Worm (Caenorhabditis elegans) whole organism, early embryonic: ENCODE measurements around the gene C04A2.15.
A peak's percentile ranks its signal among the peaks of the same experiment; 100 is the strongest.

Experiments
- B0310.2 ChIP-seq: sonication (generic microtip); optimal IDR thresholded peaks from 2 replicates; lab custom pipeline; 2016; ENCODE audit warnings: mild to moderate bottlenecking, missing genetic modification characterization, missing compliant biosample characterization
- F13C5.2 ChIP-seq: sonication (generic microtip); optimal IDR thresholded peaks from 2 replicates; lab custom pipeline; 2017; ENCODE audit warnings: mild to moderate bottlenecking, missing genetic modification characterization, inconsistent platforms, missing compliant biosample characterization
- aly-1 ChIP-seq: sonication (generic microtip); optimal IDR thresholded peaks from 2 replicates; lab custom pipeline; 2016; ENCODE audit warnings: missing genetic modification characterization, missing compliant biosample characterization
- ama-1 ChIP-seq: fragments of 150-350 bp; optimal IDR thresholded peaks from 2 replicates; lab custom pipeline; 2014
- ceh-13 ChIP-seq: fragments of 200-800 bp; sonication (Bioruptor generic); optimal IDR thresholded peaks from 2 replicates; lab custom pipeline; 2018; ENCODE audit warnings: mild to moderate bottlenecking, missing genetic modification characterization, missing compliant biosample characterization
- ceh-36 ChIP-seq: sonication (generic microtip); optimal IDR thresholded peaks from 2 replicates; lab custom pipeline; 2016; ENCODE audit warnings: missing genetic modification characterization, inconsistent platforms, missing compliant biosample characterization
- ets-7 ChIP-seq: sonication (generic microtip); optimal IDR thresholded peaks from 2 replicates; lab custom pipeline; 2016; ENCODE audit warnings: missing genotype, missing genetic modification characterization, missing compliant biosample characterization
- flt-1 ChIP-seq: fragments of 200-800 bp; sonication (Bioruptor generic); IDR thresholded peaks from 2 replicates; pipeline ENCODE4 v1.3.6; 2022; ENCODE audit warnings: missing genetic modification characterization, missing compliant biosample characterization
- hmbx-1 ChIP-seq: sonication (generic microtip); optimal IDR thresholded peaks from 2 replicates; lab custom pipeline; 2016; ENCODE audit warnings: mild to moderate bottlenecking, missing genetic modification characterization, missing compliant biosample characterization
- hmg-4 ChIP-seq: fragments of 200-800 bp; sonication (Bioruptor generic); optimal IDR thresholded peaks from 2 replicates; lab custom pipeline; 2018; ENCODE audit warnings: mild to moderate bottlenecking, missing genetic modification characterization, missing compliant biosample characterization
- hnd-1 ChIP-seq: sonication (generic microtip); optimal IDR thresholded peaks from 2 replicates; lab custom pipeline; 2016; ENCODE audit warnings: missing genetic modification characterization, missing compliant biosample characterization
- pes-1 ChIP-seq: fragments of 200-800 bp; sonication (Bioruptor generic); IDR thresholded peaks from 2 replicates; pipeline ENCODE4 v1.3.6; 2022; ENCODE audit warnings: missing genetic modification reagents, missing genetic modification characterization, missing compliant biosample characterization
- scrt-1 ChIP-seq: fragments of 200-800 bp; sonication (Bioruptor generic); IDR thresholded peaks from 2 replicates; pipeline ENCODE4 v1.3.6; 2022; ENCODE audit warnings: missing genetic modification characterization, missing compliant biosample characterization
- sea-1 ChIP-seq: fragments of 200-800 bp; sonication (Bioruptor generic); conservative IDR thresholded peaks from 2 replicates; pipeline ENCODE4 v1.3.6; 2022; ENCODE audit warnings: missing genetic modification characterization, missing compliant biosample characterization
- tbx-11 ChIP-seq: fragments of 200-800 bp; sonication (Bioruptor generic); IDR thresholded peaks from 2 replicates; pipeline ENCODE4 v1.3.6; 2022; ENCODE audit warnings: missing genetic modification characterization, missing compliant biosample characterization
- tbx-37 ChIP-seq: fragments of 200-800 bp; sonication (Bioruptor generic); conservative IDR thresholded peaks from 2 replicates; pipeline ENCODE4 v1.3.6; 2022; ENCODE audit warnings: missing genetic modification reagents, missing genetic modification characterization, missing compliant biosample characterization
- tra-4 ChIP-seq: sonication (generic microtip); optimal IDR thresholded peaks from 2 replicates; lab custom pipeline; 2017; ENCODE audit warnings: missing genetic modification characterization, missing compliant biosample characterization

The C04A2.15 gene

DNA sequence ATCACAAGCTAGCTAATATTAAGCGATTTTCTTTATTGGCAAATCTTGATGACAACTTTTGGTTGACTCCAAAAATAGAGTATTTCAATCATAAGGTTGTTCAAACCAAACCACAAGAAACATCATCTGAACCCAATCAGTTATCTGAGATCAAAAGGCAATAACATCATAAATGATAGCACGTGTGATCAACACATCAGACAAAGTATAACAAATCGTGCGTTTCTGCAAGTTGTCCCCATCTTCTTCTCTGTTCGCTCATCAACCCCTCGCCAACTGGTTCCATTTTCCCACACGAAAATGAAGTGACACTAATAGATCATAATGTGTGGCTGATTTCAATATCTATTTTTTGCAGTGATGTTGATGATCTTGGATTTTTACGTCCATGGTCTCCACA is 2.7 kb upstream of the C04A2.15 start:
- no peak for TF ChIP-seq scrt-1 (GFP tag; lab: Robert Waterston, UW)
- TF ChIP-seq F13C5.2 (tag; lab: Kevin White, UChicago), result no peak
- TF ChIP-seq B0310.2 (tag; lab: Kevin White, UChicago), result no peak
- no peak for TF ChIP-seq ceh-36 (tag; lab: Kevin White, UChicago)
- TF ChIP-seq ceh-13 (GFP tag; lab: Kevin White, UChicago), result no peak
- TF ChIP-seq tbx-11, result no peak
- no peak for TF ChIP-seq tra-4
- no peak for TF ChIP-seq hnd-1 (tag; lab: Kevin White, UChicago)
- TF ChIP-seq ets-7 (tag; lab: Kevin White, UChicago), result no peak
- no peak for TF ChIP-seq sea-1

DNA sequence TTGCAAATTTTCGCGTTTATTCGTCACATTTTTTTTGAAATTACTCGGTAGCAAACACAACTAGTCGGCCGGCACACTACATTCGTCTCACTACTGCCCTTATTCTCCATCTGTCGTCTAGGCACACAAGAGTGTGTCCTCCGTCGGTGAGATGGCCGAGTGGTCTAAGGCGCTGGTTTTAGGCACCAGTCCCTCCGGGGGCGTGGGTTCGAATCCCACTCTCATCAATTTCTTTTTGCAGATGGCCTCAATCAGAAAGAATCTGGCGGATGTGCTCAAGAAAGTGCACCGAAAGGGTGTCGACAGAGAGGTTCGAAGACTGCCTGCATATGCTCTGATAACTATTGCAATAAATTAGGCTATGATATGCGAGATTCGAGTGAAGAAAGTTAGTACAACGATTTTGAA is 1.0 kb downstream of the C04A2.15 start:
- peak; percentile 86 for TF ChIP-seq tbx-11
- peak; percentile 90 for TF ChIP-seq aly-1
- TF ChIP-seq F13C5.2 (tag; lab: Kevin White, UChicago), result peak; percentile 98
- TF ChIP-seq sea-1, result peak; percentile 88
- peak; percentile 92 for TF ChIP-seq scrt-1 (GFP tag; lab: Robert Waterston, UW)
- TF ChIP-seq ama-1 (lab: Kevin White, UChicago), result peak; percentile 85
- TF ChIP-seq flt-1 (GFP tag; lab: Robert Waterston, UW), result peak; percentile 94
- TF ChIP-seq hmg-4, result peak; percentile 96
- TF ChIP-seq tbx-37 (GFP tag; lab: Robert Waterston, UW), result peak; percentile 88
- peak; percentile 78 for TF ChIP-seq hnd-1 (tag; lab: Kevin White, UChicago)
- peak; percentile 95 for TF ChIP-seq pes-1 (GFP tag; lab: Robert Waterston, UW)
- peak; percentile 83 for TF ChIP-seq hmbx-1 (tag; lab: Kevin White, UChicago)
- peak; percentile 89 for TF ChIP-seq B0310.2 (tag; lab: Kevin White, UChicago)
- peak; percentile 98 for TF ChIP-seq ceh-36 (tag; lab: Kevin White, UChicago)
- TF ChIP-seq ets-7 (tag; lab: Kevin White, UChicago), result peak; percentile 84
- peak; percentile 89 for TF ChIP-seq tra-4
- peak; percentile 84 for TF ChIP-seq ceh-13 (GFP tag; lab: Kevin White, UChicago)

DNA sequence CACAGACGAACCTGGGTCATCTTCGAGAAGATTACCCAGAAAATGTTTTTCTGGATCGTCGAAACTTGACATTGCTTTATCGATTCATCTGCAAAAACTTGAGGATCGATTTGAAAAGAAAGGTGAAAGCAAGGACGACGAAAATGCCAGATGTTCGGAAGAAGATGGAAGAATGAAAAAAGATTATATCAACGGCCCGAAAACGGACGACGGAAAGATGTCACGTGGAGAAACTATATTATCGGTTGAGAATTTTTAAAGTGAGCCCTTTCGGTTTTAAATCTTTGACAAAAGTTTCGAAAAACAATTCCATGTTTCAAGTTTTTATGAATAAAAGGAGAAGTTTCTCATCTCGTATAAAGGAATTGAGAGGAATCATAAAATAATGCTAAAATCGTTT is 6.2 kb downstream of the C04A2.15 start, which contains the start of gene dnj-5:
dnj-5 (minus strand) TSS at position 101 of the 400 bp plus-strand sequence.
- no peak for TF ChIP-seq hmg-4
- TF ChIP-seq tbx-11, result no peak
- no peak for TF ChIP-seq tra-4
- TF ChIP-seq sea-1, result no peak
- TF ChIP-seq scrt-1 (GFP tag; lab: Robert Waterston, UW), result no peak
- no peak for TF ChIP-seq ets-7 (tag; lab: Kevin White, UChicago)
- no peak for TF ChIP-seq ama-1 (lab: Kevin White, UChicago)
- TF ChIP-seq hmbx-1 (tag; lab: Kevin White, UChicago), result no peak
- no peak for TF ChIP-seq aly-1
- no peak for TF ChIP-seq F13C5.2 (tag; lab: Kevin White, UChicago)
- no peak for TF ChIP-seq pes-1 (GFP tag; lab: Robert Waterston, UW)
- TF ChIP-seq tbx-37 (GFP tag; lab: Robert Waterston, UW), result no peak
- TF ChIP-seq hnd-1 (tag; lab: Kevin White, UChicago), result no peak
- no peak for TF ChIP-seq B0310.2 (tag; lab: Kevin White, UChicago)
- no peak for TF ChIP-seq ceh-36 (tag; lab: Kevin White, UChicago)
- TF ChIP-seq ceh-13 (GFP tag; lab: Kevin White, UChicago), result no peak

DNA sequence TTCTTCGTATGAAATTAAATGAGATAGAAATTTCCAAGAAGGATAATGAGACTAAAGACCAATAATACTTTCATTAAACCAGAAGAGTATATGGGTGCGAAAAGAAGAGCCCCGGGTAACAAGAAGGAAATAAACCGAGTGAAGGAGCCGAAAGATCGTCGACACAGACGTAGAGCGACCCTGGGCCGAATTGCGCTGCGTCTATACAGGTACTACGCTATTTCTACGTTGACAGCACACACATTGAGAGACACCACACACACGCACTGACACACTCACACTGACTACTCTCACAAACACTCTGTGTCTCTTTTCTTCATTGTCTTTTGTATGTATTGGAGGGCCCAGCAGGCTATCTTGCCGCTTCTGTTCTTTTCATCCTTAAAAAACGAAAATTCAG is 6.8 kb downstream of the C04A2.15 start:
- no peak; the same call in 1 of the 2 replicates for TF ChIP-seq pes-1 (GFP tag; lab: Robert Waterston, UW)
- peak; percentile 63 for TF ChIP-seq hmg-4
- TF ChIP-seq ceh-13 (GFP tag; lab: Kevin White, UChicago), result no peak
- TF ChIP-seq scrt-1 (GFP tag; lab: Robert Waterston, UW), result 0 out of 2 replicates have a peak, but pooled peaks have one; percentile 59
- peak; percentile 27 for TF ChIP-seq F13C5.2 (tag; lab: Kevin White, UChicago)
- no peak for TF ChIP-seq sea-1
- peak; percentile 10 for TF ChIP-seq hnd-1 (tag; lab: Kevin White, UChicago)
- no peak for TF ChIP-seq tbx-37 (GFP tag; lab: Robert Waterston, UW)
- no peak for TF ChIP-seq ama-1 (lab: Kevin White, UChicago)
- no peak for TF ChIP-seq ets-7 (tag; lab: Kevin White, UChicago)
- TF ChIP-seq B0310.2 (tag; lab: Kevin White, UChicago), result no peak
- TF ChIP-seq tra-4, result no peak
- TF ChIP-seq flt-1 (GFP tag; lab: Robert Waterston, UW), result no peak
- TF ChIP-seq tbx-11, result no peak
- TF ChIP-seq hmbx-1 (tag; lab: Kevin White, UChicago), result no peak
- peak; percentile 38 for TF ChIP-seq ceh-36 (tag; lab: Kevin White, UChicago)
- TF ChIP-seq aly-1, result no peak

DNA sequence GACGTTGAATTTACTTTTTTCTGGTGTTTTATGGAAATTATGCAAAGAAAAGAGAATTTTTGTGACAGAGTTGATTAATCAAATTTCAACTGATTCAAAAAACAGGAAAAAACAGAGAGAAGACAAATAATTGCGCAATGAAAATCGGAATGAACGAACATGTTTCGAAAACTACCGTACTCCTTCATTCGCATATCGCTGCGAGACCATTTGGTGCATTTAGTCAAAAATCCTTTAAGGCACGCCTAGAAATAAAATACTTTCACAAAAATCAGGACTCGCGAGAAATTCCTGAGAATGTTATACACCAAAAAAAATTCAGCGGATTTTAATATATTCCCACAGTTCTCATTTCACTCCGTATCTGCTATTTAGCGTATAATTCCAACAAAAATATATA is 8.0 kb downstream of the C04A2.15 start:
- TF ChIP-seq F13C5.2 (tag; lab: Kevin White, UChicago) (no peak), hmbx-1 (tag; lab: Kevin White, UChicago) (no peak), hnd-1 (tag; lab: Kevin White, UChicago) (no peak), tbx-11 (no peak), flt-1 (GFP tag; lab: Robert Waterston, UW) (no peak), scrt-1 (GFP tag; lab: Robert Waterston, UW) (no peak), ceh-13 (GFP tag; lab: Kevin White, UChicago) (no peak), sea-1 (no peak), ceh-36 (tag; lab: Kevin White, UChicago) (no peak), tra-4 (no peak), ama-1 (lab: Kevin White, UChicago) (no peak), hmg-4 (no peak), B0310.2 (tag; lab: Kevin White, UChicago) (no peak), pes-1 (GFP tag; lab: Robert Waterston, UW) (no peak), aly-1 (no peak), tbx-37 (GFP tag; lab: Robert Waterston, UW) (no peak), ets-7 (tag; lab: Kevin White, UChicago) (no peak)

DNA sequence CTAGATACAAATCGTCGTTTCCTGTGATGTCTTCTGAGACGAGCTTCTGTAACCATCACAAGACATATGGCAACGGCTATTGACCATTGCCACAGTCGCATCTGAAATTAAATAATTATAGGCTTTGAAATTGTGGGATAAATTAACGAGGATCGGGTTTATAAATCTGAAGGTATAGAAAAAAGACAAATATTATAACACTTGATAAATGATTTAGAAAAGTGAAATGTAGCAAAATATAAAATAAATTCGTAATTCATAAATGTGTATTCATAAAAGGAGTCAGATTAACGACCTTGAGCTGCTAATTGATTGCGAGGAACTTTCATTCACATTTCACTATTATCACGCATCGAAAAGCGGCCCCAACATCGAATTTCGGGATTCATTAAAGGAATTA is 11.6 kb downstream of the C04A2.15 start, which contains the start of gene aff-1:
aff-1 (minus strand) TSS at position 101 of the 400 bp plus-strand sequence.
- TF ChIP-seq tbx-11 (no peak), F13C5.2 (tag; lab: Kevin White, UChicago) (no peak), ets-7 (tag; lab: Kevin White, UChicago) (no peak)

DNA sequence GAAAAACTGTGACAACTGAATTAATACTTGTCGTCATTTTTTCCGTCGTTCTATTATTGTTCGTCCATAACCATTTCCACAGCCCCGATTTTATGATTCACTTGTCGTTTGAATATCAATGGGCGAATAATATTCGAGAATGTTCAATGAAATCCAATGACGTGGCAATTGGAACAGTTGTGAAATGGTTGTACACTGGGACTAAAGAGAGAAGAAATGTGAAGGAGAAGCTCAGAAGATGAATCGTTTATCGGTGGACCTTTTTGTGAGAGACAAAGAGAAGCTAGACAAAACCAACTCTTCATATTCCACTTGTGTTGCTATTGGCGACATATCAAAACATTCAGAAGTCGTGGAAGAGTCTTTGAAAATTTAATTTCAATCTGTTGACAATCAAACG is 18.8 kb downstream of the C04A2.15 start, which contains the start of gene clhm-1:
clhm-1 (minus strand) TSS at position 207 of the 400 bp plus-strand sequence.
- TF ChIP-seq flt-1 (GFP tag; lab: Robert Waterston, UW) (no peak), sea-1 (no peak), ceh-36 (tag; lab: Kevin White, UChicago) (no peak), ama-1 (lab: Kevin White, UChicago) (no peak), scrt-1 (GFP tag; lab: Robert Waterston, UW) (no peak), ceh-13 (GFP tag; lab: Kevin White, UChicago) (no peak), B0310.2 (tag; lab: Kevin White, UChicago) (no peak), hmg-4 (no peak)
